Worm (Caenorhabditis elegans) whole organism, L4 larva: ENCODE measurements around the gene C15H9.4.
A peak's percentile ranks its signal among the peaks of the same experiment; 100 is the strongest.

Experiments used
- F49E8.2 ChIP-seq: sonication (generic microtip); optimal IDR thresholded peaks from 2 replicates; lab custom pipeline; 2016; ENCODE audit warnings: missing compliant biosample characterization, mild to moderate bottlenecking, missing genetic modification characterization, borderline replicate concordance
- ces-1 ChIP-seq: fragments of 150-350 bp; sonication (generic microtip); optimal IDR thresholded peaks from 4 replicates; lab custom pipeline; 2014; ENCODE audit warnings: missing biosample characterization, missing genetic modification reagents, missing genetic modification characterization
- ctbp-1 ChIP-seq: fragments of 200-800 bp; sonication (Bioruptor generic); IDR thresholded peaks from 2 replicates; pipeline ENCODE4 v1.3.6; 2022; ENCODE audit warnings: missing genetic modification reagents, missing genetic modification characterization, missing compliant biosample characterization
- dmd-6 ChIP-seq: fragments of 200-800 bp; sonication (Bioruptor generic); IDR thresholded peaks from 2 replicates; pipeline ENCODE4 v1.3.6; 2022; ENCODE audit warnings: missing genetic modification reagents, missing genetic modification characterization, missing compliant biosample characterization
- fos-1 ChIP-seq: fragments of 150-350 bp; optimal IDR thresholded peaks from 2 replicates; lab custom pipeline; 2014; ENCODE audit warnings: missing biosample characterization, missing genetic modification characterization
- lim-7 ChIP-seq: fragments of 200-800 bp; sonication (Bioruptor generic); IDR thresholded peaks from 2 replicates; pipeline ENCODE4 v1.3.6; 2022; ENCODE audit warnings: missing genetic modification characterization, missing compliant biosample characterization
- mdl-1 ChIP-seq, 2 experiments: fragments of 150-350 bp in 1 of 2; sonication (generic microtip) in 1 of 2; optimal IDR thresholded peaks; 2 replicates each; lab custom pipeline; 2014 to 2017; ENCODE audit warnings: missing biosample characterization in 2 of 2, missing genetic modification characterization in 2 of 2
- nhr-11 ChIP-seq: fragments of 150-350 bp; optimal IDR thresholded peaks from 2 replicates; lab custom pipeline; 2014; ENCODE audit warnings: missing biosample characterization, missing genetic modification characterization
- nhr-237 ChIP-seq: sonication (generic microtip); optimal IDR thresholded peaks from 2 replicates; lab custom pipeline; 2017; ENCODE audit warnings: missing biosample characterization, missing genetic modification characterization
- nhr-25 ChIP-seq: sonication (generic microtip); optimal IDR thresholded peaks from 2 replicates; lab custom pipeline; 2017; ENCODE audit warnings: missing genetic modification characterization, mild to moderate bottlenecking, missing compliant biosample characterization, antibody characterized with exemption, moderate library complexity, borderline replicate concordance; ENCODE audit not compliant: insufficient read depth
- nhr-76 ChIP-seq: fragments of 150-350 bp; optimal IDR thresholded peaks from 2 replicates; lab custom pipeline; 2014; ENCODE audit warnings: missing biosample characterization, missing genetic modification characterization
- unc-130 ChIP-seq: sonication (generic microtip); optimal IDR thresholded peaks from 2 replicates; lab custom pipeline; 2016; ENCODE audit warnings: missing genetic modification reagents, missing genetic modification characterization, missing compliant biosample characterization
- unc-62 ChIP-seq, 3 experiments: fragments of 150-350 bp in 1 of 3; sonication (generic microtip); optimal IDR thresholded peaks in 2 of 3; peaks in 1 of 3; 1 replicate in 1 of 3; 2 replicates in 2 of 3; lab custom pipeline; 2014 to 2017; ENCODE audit warnings: missing biosample characterization in 3 of 3, missing genetic modification characterization in 3 of 3, missing genetic modification reagents in 3 of 3, missing genotype in 1 of 3
- zip-2 ChIP-seq: fragments of 150-350 bp; optimal IDR thresholded peaks from 2 replicates; lab custom pipeline; 2014; ENCODE audit warnings: missing biosample characterization, missing genetic modification characterization

ce11 chrX:6059163-6059782, 38.2 kb upstream of the C15H9.4 start:
- TF ChIP-seq dmd-6 (peak; percentile 55), F49E8.2 (no peak), zip-2 (tag; lab: Kevin White, UChicago) (no peak), nhr-25 (tag; lab: Kevin White, UChicago) (no peak), lim-7 (GFP tag; lab: Robert Waterston, UW) (no peak), mdl-1 (tag; optimal IDR thresholded peaks at IDR 0.05; lab: Kevin White, UChicago) (no peak), nhr-76 (tag; lab: Kevin White, UChicago) (no peak), fos-1 (tag; lab: Kevin White, UChicago) (no peak), unc-130 (GFP tag; lab: Kevin White, UChicago) (no peak), nhr-11 (no peak), ctbp-1 (GFP tag; lab: Robert Waterston, UW) (no peak), nhr-237 (no peak), unc-62 (GFP tag; optimal IDR thresholded peaks at IDR 0.05 in 1 of 2; lab: Kevin White, UChicago) (peak in 1 of 2 experiments; percentile 92), unc-62 (tag; optimal IDR thresholded peaks at IDR 0.05; lab: Kevin White, UChicago) (no peak), ces-1 (GFP tag; lab: Kevin White, UChicago) (no peak)
